Fruit fly (Drosophila melanogaster) whole organism, embryonic: ENCODE data around the gene CG2747.

Source experiments
- Adf1 ChIP-seq: fragments of 200-800 bp; sonication (Bioruptor generic); IDR thresholded peaks from 2 replicates; pipeline ENCODE4 v1.3.6; 2022; ENCODE audit warnings: missing biosample characterization, missing genetic modification characterization
- B-H2 ChIP-seq: fragments of 200-800 bp; sonication (Bioruptor generic); optimal IDR thresholded peaks from 2 replicates; lab custom pipeline; 2018; ENCODE audit warnings: missing biosample characterization, mild to moderate bottlenecking, missing genetic modification characterization
- C15 ChIP-seq: fragments of 200-800 bp; sonication (Bioruptor generic); IDR thresholded peaks from 3 replicates; pipeline ENCODE4 v1.3.6; 2022; ENCODE audit warnings: missing biosample characterization, missing genetic modification characterization
- CG10462 ChIP-seq: fragments of 200-800 bp; sonication (Bioruptor generic); optimal IDR thresholded peaks from 2 replicates; lab custom pipeline; 2016; ENCODE audit warnings: missing biosample characterization, missing genetic modification characterization
- CG11247 ChIP-seq: fragments of 200-800 bp; sonication (Bioruptor generic); IDR thresholded peaks from 2 replicates; pipeline ENCODE4 v1.3.6; 2022; ENCODE audit warnings: missing biosample characterization, missing genetic modification characterization
- CG13123 ChIP-seq: fragments of 200-800 bp; sonication (Bioruptor generic); optimal IDR thresholded peaks from 2 replicates; lab custom pipeline; 2016; ENCODE audit warnings: missing biosample characterization, missing genetic modification characterization
- CG1529 ChIP-seq: fragments of 200-800 bp; sonication (Bioruptor generic); optimal IDR thresholded peaks from 3 replicates; lab custom pipeline; 2018; ENCODE audit warnings: missing biosample characterization, missing genetic modification characterization
- CG15514 ChIP-seq: fragments of 200-800 bp; sonication (Bioruptor generic); optimal IDR thresholded peaks from 3 replicates; lab custom pipeline; 2017; ENCODE audit warnings: missing biosample characterization, missing genetic modification characterization, mild to moderate bottlenecking, moderate library complexity, missing genetic modification reagents
- CG17802 ChIP-seq: fragments of 200-800 bp; sonication (Bioruptor generic); optimal IDR thresholded peaks from 2 replicates; lab custom pipeline; 2018; ENCODE audit warnings: missing biosample characterization, mild to moderate bottlenecking, missing genetic modification characterization, moderate library complexity
- CG18619 ChIP-seq: fragments of 200-800 bp; sonication (Bioruptor generic); optimal IDR thresholded peaks from 3 replicates; lab custom pipeline; 2017; ENCODE audit warnings: missing biosample characterization, mild to moderate bottlenecking, missing genetic modification characterization
- CG2712 ChIP-seq: fragments of 200-800 bp; optimal IDR thresholded peaks from 3 replicates; lab custom pipeline; 2019; ENCODE audit warnings: missing biosample characterization, mild to moderate bottlenecking, missing genetic modification characterization, moderate library complexity
- CG31365 ChIP-seq: fragments of 200-800 bp; sonication (Bioruptor generic); optimal IDR thresholded peaks from 2 replicates; lab custom pipeline; 2018; ENCODE audit warnings: missing biosample characterization, mild to moderate bottlenecking, missing genetic modification characterization
- CG32532 ChIP-seq: fragments of 200-800 bp; sonication (Bioruptor generic); IDR thresholded peaks from 2 replicates; pipeline ENCODE4 v1.3.6; 2022; ENCODE audit warnings: missing biosample characterization, missing genetic modification characterization
- CG4820 ChIP-seq: fragments of 200-800 bp; sonication (Bioruptor generic); optimal IDR thresholded peaks from 3 replicates; lab custom pipeline; 2016; ENCODE audit warnings: missing biosample characterization, missing genetic modification characterization
- CG6272 ChIP-seq: fragments of 200-800 bp; sonication (Bioruptor generic); IDR thresholded peaks from 2 replicates; pipeline ENCODE4 v1.3.6; 2022; ENCODE audit warnings: missing biosample characterization, missing genetic modification characterization
- CG6689 ChIP-seq: fragments of 200-800 bp; sonication (Bioruptor generic); IDR thresholded peaks from 2 replicates; pipeline ENCODE4 v1.3.6; 2022; ENCODE audit warnings: missing biosample characterization, missing genetic modification characterization
- CG8089 ChIP-seq: fragments of 200-800 bp; sonication (Bioruptor generic); optimal IDR thresholded peaks from 3 replicates; lab custom pipeline; 2016; ENCODE audit warnings: missing biosample characterization, missing genetic modification characterization
- CG9215 ChIP-seq: fragments of 200-800 bp; sonication (Bioruptor generic); IDR thresholded peaks from 2 replicates; pipeline ENCODE4 v1.3.6; 2022; ENCODE audit warnings: missing biosample characterization, missing genetic modification characterization
- CG9437 ChIP-seq: fragments of 200-800 bp; sonication (Bioruptor generic); optimal IDR thresholded peaks from 2 replicates; lab custom pipeline; 2018; ENCODE audit warnings: missing biosample characterization, mild to moderate bottlenecking, missing genetic modification characterization
- CTCF ChIP-seq: fragments of 200-800 bp; sonication (Bioruptor generic); optimal IDR thresholded peaks from 2 replicates; lab custom pipeline; 2017; ENCODE audit warnings: missing biosample characterization, mild to moderate bottlenecking, missing genetic modification characterization, moderate library complexity
- GATAe ChIP-seq: fragments of 200-800 bp; sonication (Bioruptor generic); conservative IDR thresholded peaks from 2 replicates; pipeline ENCODE4 v1.3.6; 2022; ENCODE audit warnings: missing biosample characterization, missing genetic modification characterization
- HmgD ChIP-seq: fragments of 200-800 bp; sonication (Bioruptor generic); optimal IDR thresholded peaks from 3 replicates; lab custom pipeline; 2016; ENCODE audit warnings: missing biosample characterization, missing genetic modification characterization
- Hr3 ChIP-seq: fragments of 200-800 bp; sonication (Bioruptor generic); optimal IDR thresholded peaks from 3 replicates; lab custom pipeline; 2016; ENCODE audit warnings: missing biosample characterization, missing genetic modification characterization
- MESR4 ChIP-seq: fragments of 200-800 bp; sonication (Bioruptor generic); optimal IDR thresholded peaks from 2 replicates; lab custom pipeline; 2018; ENCODE audit warnings: missing biosample characterization, mild to moderate bottlenecking, missing genetic modification characterization, moderate library complexity
- Nf-YB ChIP-seq: fragments of 200-800 bp; sonication (Bioruptor generic); optimal IDR thresholded peaks from 3 replicates; lab custom pipeline; 2019; ENCODE audit warnings: missing biosample characterization, mild to moderate bottlenecking, missing genetic modification characterization, moderate library complexity
- Poxn ChIP-seq: fragments of 200-800 bp; sonication (Bioruptor generic); IDR thresholded peaks from 2 replicates; pipeline ENCODE4 v1.3.6; 2022; ENCODE audit warnings: missing biosample characterization, missing genetic modification characterization
- Trl ChIP-seq, 3 experiments: fragments of >200 bp in 2 of 3; fragments of 200-800 bp in 1 of 3; sonication (Bioruptor generic) in 1 of 3; optimal IDR thresholded peaks; 2 replicates in 1 of 3; 3 replicates in 2 of 3; lab custom pipeline; 2016 to 2017; ENCODE audit warnings: missing biosample characterization in 1 of 3, missing genetic modification characterization in 1 of 3
- ac ChIP-seq: fragments of 200-800 bp; sonication (Bioruptor generic); optimal IDR thresholded peaks from 3 replicates; lab custom pipeline; 2017; ENCODE audit warnings: missing biosample characterization, mild to moderate bottlenecking, missing genetic modification characterization
- caup ChIP-seq: fragments of 200-800 bp; sonication (Bioruptor generic); optimal IDR thresholded peaks from 3 replicates; lab custom pipeline; 2017; ENCODE audit warnings: missing biosample characterization, mild to moderate bottlenecking, missing genetic modification characterization, moderate library complexity; ENCODE audit not compliant: severe bottlenecking
- chm ChIP-seq: fragments of 200-800 bp; sonication (Bioruptor generic); IDR thresholded peaks from 2 replicates; pipeline ENCODE4 v1.3.6; 2022; ENCODE audit warnings: missing biosample characterization, missing genetic modification characterization
- dm ChIP-seq: fragments of 200-800 bp; sonication (Bioruptor generic); optimal IDR thresholded peaks from 3 replicates; lab custom pipeline; 2016; ENCODE audit warnings: missing biosample characterization, missing genetic modification characterization
- emc ChIP-seq: fragments of 200-800 bp; sonication (Bioruptor generic); optimal IDR thresholded peaks from 2 replicates; lab custom pipeline; 2016; ENCODE audit warnings: missing biosample characterization, missing genetic modification characterization
- fu2 ChIP-seq: fragments of 200-800 bp; sonication (Bioruptor generic); optimal IDR thresholded peaks from 2 replicates; lab custom pipeline; 2016; ENCODE audit warnings: missing biosample characterization, missing genetic modification characterization
- gcm2 ChIP-seq: fragments of 200-800 bp; sonication (Bioruptor generic); optimal IDR thresholded peaks from 2 replicates; lab custom pipeline; 2016; ENCODE audit warnings: missing biosample characterization, missing genetic modification characterization
- ind ChIP-seq: fragments of 200-800 bp; sonication (Bioruptor generic); optimal IDR thresholded peaks from 3 replicates; lab custom pipeline; 2016; ENCODE audit warnings: missing biosample characterization, missing genetic modification characterization
- mirr ChIP-seq: fragments of 200-800 bp; sonication (Bioruptor generic); optimal IDR thresholded peaks from 3 replicates; lab custom pipeline; 2018; ENCODE audit warnings: missing biosample characterization, mild to moderate bottlenecking, missing genetic modification characterization
- mld ChIP-seq: fragments of 200-800 bp; sonication (Bioruptor generic); IDR thresholded peaks from 3 replicates; pipeline ENCODE4 v1.3.6; 2022; ENCODE audit warnings: missing biosample characterization, missing genetic modification characterization; ENCODE audit not compliant: partially characterized antibody
- pfk ChIP-seq: fragments of 200-800 bp; sonication (Bioruptor generic); optimal IDR thresholded peaks from 2 replicates; lab custom pipeline; 2018; ENCODE audit warnings: missing biosample characterization, mild to moderate bottlenecking, missing genetic modification characterization, moderate library complexity
- pum ChIP-seq: fragments of 200-800 bp; sonication (Bioruptor generic); optimal IDR thresholded peaks from 2 replicates; lab custom pipeline; 2016; ENCODE audit warnings: missing biosample characterization, missing genetic modification characterization
- repo ChIP-seq: fragments of 200-800 bp; sonication (Bioruptor generic); optimal IDR thresholded peaks from 2 replicates; lab custom pipeline; 2016; ENCODE audit warnings: missing biosample characterization, missing genetic modification characterization
- salm ChIP-seq: fragments of 200-800 bp; sonication (Bioruptor generic); optimal IDR thresholded peaks from 2 replicates; lab custom pipeline; 2018; ENCODE audit warnings: missing biosample characterization, mild to moderate bottlenecking, missing genetic modification characterization
- sc ChIP-seq, 3 experiments: fragments of >200 bp in 2 of 3; fragments of 200-800 bp in 1 of 3; sonication (Bioruptor generic) in 1 of 3; optimal IDR thresholded peaks; 2 replicates in 2 of 3; 3 replicates in 1 of 3; lab custom pipeline; 2017; ENCODE audit warnings: mild to moderate bottlenecking in 1 of 3, missing biosample characterization in 1 of 3, missing genetic modification characterization in 1 of 3, missing genetic modification reagents in 1 of 3
- schlank ChIP-seq: fragments of 200-800 bp; sonication (Bioruptor generic); optimal IDR thresholded peaks from 2 replicates; lab custom pipeline; 2018; ENCODE audit warnings: missing biosample characterization, mild to moderate bottlenecking, missing genetic modification characterization
- sens-2 ChIP-seq: fragments of 200-800 bp; sonication (Bioruptor generic); IDR thresholded peaks from 2 replicates; pipeline ENCODE4 v1.3.6; 2022; ENCODE audit warnings: missing biosample characterization, missing genetic modification characterization
- ssp ChIP-seq: fragments of 200-800 bp; sonication (Bioruptor generic); IDR thresholded peaks from 2 replicates; pipeline ENCODE4 v1.3.6; 2022; ENCODE audit warnings: missing biosample characterization, missing genetic modification characterization
- tap ChIP-seq: fragments of 200-800 bp; optimal IDR thresholded peaks from 3 replicates; lab custom pipeline; 2019; ENCODE audit warnings: missing biosample characterization, mild to moderate bottlenecking, missing genetic modification characterization, moderate library complexity
- tio ChIP-seq: fragments of 200-800 bp; sonication (Bioruptor generic); optimal IDR thresholded peaks from 2 replicates; lab custom pipeline; 2017; ENCODE audit warnings: missing biosample characterization, missing genetic modification characterization, inconsistent platforms
- tll ChIP-seq, 2 experiments: fragments of 200-800 bp in 1 of 2; fragments of >200 bp in 1 of 2; sonication (Bioruptor generic) in 1 of 2; optimal IDR thresholded peaks; 2 replicates each; lab custom pipeline; 2017 to 2019; ENCODE audit warnings: missing biosample characterization in 2 of 2, missing genetic modification characterization in 2 of 2, mild to moderate bottlenecking in 1 of 2, moderate library complexity in 1 of 2
- toy ChIP-seq: fragments of 200-800 bp; sonication (Bioruptor generic); IDR thresholded peaks from 2 replicates; pipeline ENCODE4 v1.3.6; 2022; ENCODE audit warnings: missing biosample characterization, missing genetic modification characterization
- tup ChIP-seq: fragments of 200-800 bp; sonication (Bioruptor generic); optimal IDR thresholded peaks from 2 replicates; lab custom pipeline; 2016; ENCODE audit warnings: missing biosample characterization, mild to moderate bottlenecking, missing genetic modification characterization, moderate library complexity
- vvl ChIP-seq: fragments of 200-800 bp; sonication (Bioruptor generic); IDR thresholded peaks from 2 replicates; pipeline ENCODE4 v1.3.6; 2022; ENCODE audit warnings: missing biosample characterization, missing genetic modification characterization

The CG2747 gene

dm6 chr3R:8032923-8033478 is 2.4 kb upstream of the CG2747 start, which contains the start of the genes CG11035 and unc-45 (continued):
- TF ChIP-seq CG13123 (GFP tag; lab: Kevin White, UChicago) (no peak), toy (GFP tag; lab: Robert Waterston, UW) (no peak), sens-2 (GFP tag; lab: Robert Waterston, UW) (no peak), repo (GFP tag; lab: Kevin White, UChicago) (no peak), CG9437 (GFP tag; lab: Kevin White, UChicago) (peak; percentile 90), CG31365 (tag; lab: Kevin White, UChicago) (no peak), CG32532 (peak; percentile 55), CG2712 (tag; lab: Kevin White, UChicago) (peak; percentile 64), MESR4 (GFP tag; lab: Kevin White, UChicago) (no peak), CG18619 (GFP tag; lab: Kevin White, UChicago) (no peak), CG15514 (GFP tag; lab: Kevin White, UChicago) (peak; percentile 99), Nf-YB (GFP tag; lab: Kevin White, UChicago) (no peak), CTCF (GFP tag; lab: Kevin White, UChicago) (no peak), C15 (GFP tag; lab: Robert Waterston, UW) (no peak), schlank (tag; lab: Kevin White, UChicago) (no peak), vvl (peak; percentile 42), ac (GFP tag; lab: Kevin White, UChicago) (no peak), tio (GFP tag; lab: Kevin White, UChicago) (no peak), mirr (no peak), CG17802 (tag; lab: Kevin White, UChicago) (no peak), Hr3 (GFP tag; lab: Kevin White, UChicago) (peak; percentile 1), salm (tag; lab: Kevin White, UChicago) (no peak), CG6272 (GFP tag; lab: Robert Waterston, UW) (0 out of 2 replicates have a peak, but pooled peaks have one; percentile 12), CG9215 (GFP tag; lab: Robert Waterston, UW) (peak; percentile 50), Poxn (GFP tag; lab: Robert Waterston, UW) (no peak), tup (GFP tag; lab: Kevin White, UChicago) (no peak), pum (GFP tag; lab: Kevin White, UChicago) (peak; percentile 50), CG4820 (no peak), CG6689 (peak; percentile 55), tap (tag; lab: Kevin White, UChicago) (no peak), fu2 (GFP tag; lab: Kevin White, UChicago) (no peak), CG8089 (GFP tag; lab: Kevin White, UChicago) (no peak), gcm2 (GFP tag; lab: Kevin White, UChicago) (no peak), HmgD (no peak), caup (GFP tag; lab: Kevin White, UChicago) (no peak), ind (GFP tag; lab: Kevin White, UChicago) (peak; percentile 47), CG11247 (no peak), dm (GFP tag; lab: Kevin White, UChicago) (no peak), ssp (GFP tag; lab: Robert Waterston, UW) (no peak), pfk (no peak), emc (no peak), CG10462 (GFP tag; lab: Kevin White, UChicago) (no peak), Adf1 (GFP tag; lab: Robert Waterston, UW) (no peak), Trl (optimal IDR thresholded peaks at IDR 0.05; lab: Kevin White, UChicago) (no peak), Trl (GFP tag; optimal IDR thresholded peaks at IDR 0.05; lab: Kevin White, UChicago) (no peak), mld (GFP tag; lab: Robert Waterston, UW) (0 out of 3 replicates have a peak, but pooled peaks have one; percentile 56), chm (no peak), CG1529 (GFP tag; lab: Kevin White, UChicago) (no peak), B-H2 (no peak), GATAe (GFP tag; lab: Robert Waterston, UW) (no peak), tll (GFP tag; optimal IDR thresholded peaks at IDR 0.05; lab: Kevin White, UChicago) (no peak), sc (optimal IDR thresholded peaks at IDR 0.05; lab: Kevin White, UChicago) (no peak), sc (GFP tag; optimal IDR thresholded peaks at IDR 0.05; lab: Kevin White, UChicago) (no peak)
